Worm (Caenorhabditis elegans) whole organism, late embryonic: ENCODE data around the gene C45G9.12.
A peak's percentile ranks its signal among the peaks of the same experiment; 100 is the strongest.

Experiments
- C08G9.2 ChIP-seq: sonication (generic microtip); optimal IDR thresholded peaks from 2 replicates; lab custom pipeline; 2016; ENCODE audit warnings: mild to moderate bottlenecking, missing genetic modification characterization, moderate library complexity, missing compliant biosample characterization
- K09A11.1 ChIP-seq: sonication (generic microtip); optimal IDR thresholded peaks from 2 replicates; lab custom pipeline; 2017; ENCODE audit warnings: antibody characterized with exemption, mild to moderate bottlenecking, missing genetic modification characterization, missing compliant biosample characterization; ENCODE audit not compliant: insufficient read depth
- T23F11.4 ChIP-seq: fragments of 200-800 bp; sonication (Bioruptor generic); optimal IDR thresholded peaks from 2 replicates; lab custom pipeline; 2018; ENCODE audit warnings: mild to moderate bottlenecking, missing genetic modification characterization, missing compliant biosample characterization
- ahr-1 ChIP-seq: sonication (generic microtip); optimal IDR thresholded peaks from 2 replicates; lab custom pipeline; 2016; ENCODE audit warnings: missing genetic modification characterization, missing compliant biosample characterization
- ceh-2 ChIP-seq: sonication (generic microtip); optimal IDR thresholded peaks from 2 replicates; lab custom pipeline; 2016; ENCODE audit warnings: missing genotype, missing genetic modification characterization, missing compliant biosample characterization
- ceh-30 ChIP-seq: fragments of 150-350 bp; optimal IDR thresholded peaks from 2 replicates; lab custom pipeline; 2014; ENCODE audit warnings: missing biosample characterization, missing genetic modification characterization
- ceh-31 ChIP-seq: sonication (generic microtip); optimal IDR thresholded peaks from 2 replicates; lab custom pipeline; 2016; ENCODE audit warnings: missing genetic modification characterization, missing compliant biosample characterization
- ceh-34 ChIP-seq: sonication (generic microtip); optimal IDR thresholded peaks from 2 replicates; lab custom pipeline; 2016; ENCODE audit warnings: mild to moderate bottlenecking, missing genetic modification characterization, missing compliant biosample characterization
- ceh-48 ChIP-seq: sonication (generic microtip); optimal IDR thresholded peaks from 2 replicates; lab custom pipeline; 2016; ENCODE audit warnings: missing genetic modification characterization, inconsistent platforms, missing compliant biosample characterization
- dmd-4 ChIP-seq: sonication (generic microtip); optimal IDR thresholded peaks from 2 replicates; lab custom pipeline; 2016; ENCODE audit warnings: borderline replicate concordance, missing genetic modification characterization, missing compliant biosample characterization
- elt-2 ChIP-seq: sonication (generic microtip); optimal IDR thresholded peaks from 2 replicates; lab custom pipeline; 2016; ENCODE audit warnings: missing genetic modification reagents, missing genetic modification characterization, missing compliant biosample characterization
- elt-4 ChIP-seq: sonication (generic microtip); optimal IDR thresholded peaks from 2 replicates; lab custom pipeline; 2016; ENCODE audit warnings: missing genetic modification characterization, missing compliant biosample characterization
- ets-4 ChIP-seq: sonication (generic microtip); optimal IDR thresholded peaks from 2 replicates; lab custom pipeline; 2016; ENCODE audit warnings: missing genetic modification characterization, missing compliant biosample characterization
- eyg-1 ChIP-seq: sonication (generic microtip); optimal IDR thresholded peaks from 2 replicates; lab custom pipeline; 2016; ENCODE audit warnings: missing genotype, missing genetic modification characterization, missing compliant biosample characterization
- fax-1 ChIP-seq: sonication (generic microtip); optimal IDR thresholded peaks from 2 replicates; lab custom pipeline; 2016; ENCODE audit warnings: missing genotype, missing genetic modification characterization, missing compliant biosample characterization
- fkh-6 ChIP-seq: sonication (generic microtip); optimal IDR thresholded peaks from 2 replicates; lab custom pipeline; 2016; ENCODE audit warnings: missing genetic modification characterization, missing compliant biosample characterization
- hlh-13 ChIP-seq: fragments of 200-800 bp; sonication (Bioruptor generic); optimal IDR thresholded peaks from 2 replicates; lab custom pipeline; 2018; ENCODE audit warnings: mild to moderate bottlenecking, missing genetic modification characterization, missing compliant biosample characterization
- hlh-15 ChIP-seq: sonication (generic microtip); optimal IDR thresholded peaks from 2 replicates; lab custom pipeline; 2016; ENCODE audit warnings: missing genetic modification characterization, missing compliant biosample characterization
- hlh-30 ChIP-seq: sonication (generic microtip); optimal IDR thresholded peaks from 2 replicates; lab custom pipeline; 2017; ENCODE audit warnings: antibody characterized with exemption, missing genetic modification characterization, missing compliant biosample characterization; ENCODE audit not compliant: insufficient read depth
- hlh-8 ChIP-seq: sonication (generic microtip); optimal IDR thresholded peaks from 2 replicates; lab custom pipeline; 2016; ENCODE audit warnings: missing genotype, missing genetic modification characterization, missing compliant biosample characterization
- lim-6 ChIP-seq: sonication (generic microtip); optimal IDR thresholded peaks from 2 replicates; lab custom pipeline; 2016; ENCODE audit warnings: missing genetic modification characterization, missing compliant biosample characterization
- nfya-1 ChIP-seq: sonication (generic microtip); optimal IDR thresholded peaks from 2 replicates; lab custom pipeline; 2017; ENCODE audit warnings: missing genetic modification characterization, mild to moderate bottlenecking, missing compliant biosample characterization, antibody characterized with exemption, moderate library complexity
- nhr-232 ChIP-seq: sonication (generic microtip); optimal IDR thresholded peaks from 2 replicates; lab custom pipeline; 2016; ENCODE audit warnings: missing genetic modification characterization, missing compliant biosample characterization
- npax-4 ChIP-seq: sonication (generic microtip); optimal IDR thresholded peaks from 2 replicates; lab custom pipeline; 2016; ENCODE audit warnings: missing genetic modification characterization, missing compliant biosample characterization
- pax-1 ChIP-seq: fragments of 150-350 bp; optimal IDR thresholded peaks from 2 replicates; lab custom pipeline; 2014; ENCODE audit warnings: missing biosample characterization, missing genetic modification characterization
- pqm-1 ChIP-seq: sonication (generic microtip); optimal IDR thresholded peaks from 2 replicates; lab custom pipeline; 2016; ENCODE audit warnings: missing genetic modification characterization, missing compliant biosample characterization
- pros-1 ChIP-seq: fragments of 150-350 bp; optimal IDR thresholded peaks from 2 replicates; lab custom pipeline; 2014; ENCODE audit warnings: missing biosample characterization, missing genetic modification reagents, missing genetic modification characterization
- ref-2 ChIP-seq: sonication (generic microtip); optimal IDR thresholded peaks from 2 replicates; lab custom pipeline; 2016; ENCODE audit warnings: missing genetic modification characterization, missing compliant biosample characterization
- rnt-1 ChIP-seq: sonication (generic microtip); optimal IDR thresholded peaks from 2 replicates; lab custom pipeline; 2016; ENCODE audit warnings: missing genetic modification characterization, missing compliant biosample characterization
- sox-2 ChIP-seq: fragments of 200-800 bp; sonication (Bioruptor generic); IDR thresholded peaks from 2 replicates; pipeline ENCODE4 v1.3.6; 2022; ENCODE audit warnings: missing genetic modification reagents, missing genetic modification characterization, missing compliant biosample characterization
- sox-4 ChIP-seq: sonication (generic microtip); optimal IDR thresholded peaks from 2 replicates; lab custom pipeline; 2017; ENCODE audit warnings: mild to moderate bottlenecking, missing genetic modification characterization, inconsistent platforms, missing compliant biosample characterization
- tbx-2 ChIP-seq: sonication (generic microtip); optimal IDR thresholded peaks from 2 replicates; lab custom pipeline; 2016; ENCODE audit warnings: missing genetic modification characterization, missing compliant biosample characterization
- tbx-7 ChIP-seq: sonication (generic microtip); optimal IDR thresholded peaks from 2 replicates; lab custom pipeline; 2016; ENCODE audit warnings: missing genotype, missing genetic modification characterization, missing compliant biosample characterization
- unc-42 ChIP-seq: sonication (generic microtip); optimal IDR thresholded peaks from 2 replicates; lab custom pipeline; 2016; ENCODE audit warnings: missing genotype, missing genetic modification characterization, missing compliant biosample characterization
- unc-55 ChIP-seq: sonication (generic microtip); optimal IDR thresholded peaks from 2 replicates; lab custom pipeline; 2017; ENCODE audit warnings: missing biosample characterization, missing genetic modification reagents, missing genetic modification characterization
- unc-86 ChIP-seq: sonication (generic microtip); optimal IDR thresholded peaks from 2 replicates; lab custom pipeline; 2016; ENCODE audit warnings: missing genetic modification characterization, missing compliant biosample characterization
- zip-5 ChIP-seq: sonication (generic microtip); optimal IDR thresholded peaks from 2 replicates; lab custom pipeline; 2016; ENCODE audit warnings: missing genetic modification characterization, missing compliant biosample characterization
- ztf-16 ChIP-seq: sonication (generic microtip); optimal IDR thresholded peaks from 2 replicates; lab custom pipeline; 2017; ENCODE audit warnings: missing genetic modification characterization, missing compliant biosample characterization

The C45G9.12 gene

ce11 chrIII:5024393-5024964, 46.9 kb downstream of the C45G9.12 start, which contains the start of gene pcf-11:
TSS of gene pcf-11 (plus strand) at chrIII:5024914.
- peak; percentile 14 for TF ChIP-seq pros-1 (tag; lab: Kevin White, UChicago)
- no peak for TF ChIP-seq ceh-34 (tag; lab: Kevin White, UChicago)
- TF ChIP-seq elt-4, result no peak
- TF ChIP-seq lim-6 (tag; lab: Kevin White, UChicago), result no peak
- TF ChIP-seq pqm-1 (tag; lab: Kevin White, UChicago), result no peak
- TF ChIP-seq hlh-15 (tag; lab: Kevin White, UChicago), result no peak
- TF ChIP-seq K09A11.1 (tag; lab: Kevin White, UChicago), result no peak
- peak; percentile 70 for TF ChIP-seq unc-55 (GFP tag; lab: Kevin White, UChicago)
- no peak for TF ChIP-seq hlh-13 (GFP tag; lab: Kevin White, UChicago)
- TF ChIP-seq ahr-1 (tag; lab: Kevin White, UChicago), result no peak
- TF ChIP-seq rnt-1 (tag; lab: Kevin White, UChicago), result peak; percentile 35
- peak; percentile 7 for TF ChIP-seq unc-86 (tag; lab: Kevin White, UChicago)
- no peak for TF ChIP-seq npax-4 (tag; lab: Kevin White, UChicago)
- peak; percentile 68 for TF ChIP-seq nfya-1 (tag; lab: Kevin White, UChicago)
- peak; percentile 17 for TF ChIP-seq tbx-2
- TF ChIP-seq ceh-2, result peak; percentile 18
- peak; percentile 83 for TF ChIP-seq ceh-48 (tag; lab: Kevin White, UChicago)
- TF ChIP-seq sox-4 (tag; lab: Kevin White, UChicago), result no peak
- TF ChIP-seq hlh-30 (tag; lab: Kevin White, UChicago), result peak; percentile 88
- TF ChIP-seq unc-42 (tag; lab: Kevin White, UChicago), result peak; percentile 27
- peak; percentile 63 for TF ChIP-seq ref-2 (tag; lab: Kevin White, UChicago)
- no peak for TF ChIP-seq T23F11.4 (GFP tag; lab: Kevin White, UChicago)
- peak; percentile 53 for TF ChIP-seq ceh-31
- TF ChIP-seq ets-4 (tag; lab: Kevin White, UChicago), result peak; percentile 43

ce11 chrIII:5023642-5024041, 47.8 kb downstream of the C45G9.12 start:
- TF ChIP-seq ref-2 (tag; lab: Kevin White, UChicago) (no peak), nfya-1 (tag; lab: Kevin White, UChicago) (no peak), nhr-232 (tag; lab: Kevin White, UChicago) (no peak), eyg-1 (tag; lab: Kevin White, UChicago) (no peak), hlh-8 (tag; lab: Kevin White, UChicago) (no peak), hlh-13 (GFP tag; lab: Kevin White, UChicago) (no peak), pax-1 (tag; lab: Kevin White, UChicago) (no peak), sox-2 (GFP tag; lab: Robert Waterston, UW) (no peak), lim-6 (tag; lab: Kevin White, UChicago) (no peak), C08G9.2 (tag; lab: Kevin White, UChicago) (no peak), hlh-30 (tag; lab: Kevin White, UChicago) (no peak), sox-4 (tag; lab: Kevin White, UChicago) (no peak), ceh-30 (tag; lab: Kevin White, UChicago) (no peak), ztf-16 (tag; lab: Kevin White, UChicago) (no peak), ceh-31 (no peak), elt-2 (tag; lab: Kevin White, UChicago) (no peak), fax-1 (no peak), zip-5 (tag; lab: Kevin White, UChicago) (no peak), dmd-4 (no peak)

- TF ChIP-seq tbx-7 (tag; lab: Kevin White, UChicago), result no peak
- no peak for TF ChIP-seq fkh-6
These were observed 48.4 kb downstream of the C45G9.12 start, which contains the start of gene R144.13 for ce11 chrIII:5022964-5023363. TSS of gene R144.13 (plus strand) at chrIII:5023264.
